Worm (Caenorhabditis elegans) whole organism, L2 larva: Measurements from ENCODE around the gene pdf-1.

Experiments
- gmeb-1 ChIP-seq: fragments of 150-350 bp; optimal IDR thresholded peaks from 2 replicates; lab custom pipeline; 2014; ENCODE audit warnings: missing biosample characterization, missing genetic modification characterization
- mab-5 ChIP-seq: fragments of 150-350 bp; optimal IDR thresholded peaks from 2 replicates; lab custom pipeline; 2014; ENCODE audit warnings: missing biosample characterization, missing genetic modification characterization
- nhr-11 ChIP-seq: fragments of 150-350 bp; optimal IDR thresholded peaks from 2 replicates; lab custom pipeline; 2014; ENCODE audit warnings: missing biosample characterization, missing genetic modification characterization
- nhr-237 ChIP-seq: fragments of 150-350 bp; optimal IDR thresholded peaks from 2 replicates; lab custom pipeline; 2014; ENCODE audit warnings: missing biosample characterization, missing genetic modification characterization
- ztf-4 ChIP-seq: fragments of 150-350 bp; optimal IDR thresholded peaks from 2 replicates; lab custom pipeline; 2014; ENCODE audit warnings: missing biosample characterization, missing genetic modification characterization

DNA sequence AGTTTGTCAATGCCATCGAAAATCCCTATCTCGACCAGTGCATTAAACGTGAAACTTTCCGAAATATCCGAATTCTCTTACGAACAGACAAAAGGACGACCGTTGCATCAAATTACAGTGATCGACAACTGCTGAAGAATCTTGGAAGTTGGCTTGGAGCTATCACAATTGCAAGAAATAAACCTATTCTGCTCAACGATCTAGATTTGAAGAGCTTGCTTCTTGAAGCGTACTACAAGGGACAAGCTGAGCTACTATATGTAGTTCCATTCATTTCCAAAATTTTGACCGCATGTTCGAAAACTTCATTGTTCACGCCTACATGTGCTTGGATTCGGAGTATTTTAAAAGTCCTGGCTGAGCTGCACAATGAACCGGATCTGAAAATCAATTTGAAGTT, 41.7 kb upstream of the pdf-1 start:
- TF ChIP-seq nhr-11 (no peak), ztf-4 (tag; lab: Kevin White, UChicago) (no peak), nhr-237 (tag; lab: Kevin White, UChicago) (no peak), gmeb-1 (no peak), mab-5 (no peak)
